Worm (Caenorhabditis elegans): ENCODE data around the gene hda-5.
A peak's percentile ranks its signal among the peaks of the same experiment; 100 is the strongest.

Gene hda-5

ce11 chrII:11797194-11797593 is 1.6 kb upstream of the hda-5 start:
- TF ChIP-seq nhr-80 (tag; optimal IDR thresholded peaks at IDR 0.05) (peak; percentile 42), hlh-26 (GFP tag; conservative IDR thresholded peaks at IDR 0.05) (no peak), rcor-1 (GFP tag; IDR thresholded peaks at IDR 0.05) (no peak)

- TF ChIP-seq somi-1 (GFP tag; optimal IDR thresholded peaks at IDR 0.05), result no peak
- TF ChIP-seq lsl-1 (GFP tag; optimal IDR thresholded peaks at IDR 0.05), result no peak
- no peak for TF ChIP-seq snpc-4 (GFP tag; optimal IDR thresholded peaks at IDR 0.05)
- TF ChIP-seq snpc-4 (tag; optimal IDR thresholded peaks at IDR 0.05), result no peak
- TF ChIP-seq mel-28 (tag; optimal IDR thresholded peaks at IDR 0.05; ENCODE audit: borderline replicate concordance), result no peak
- no peak for TF ChIP-seq ztf-25 (GFP tag; IDR thresholded peaks at IDR 0.05)
These were observed 3.6 kb downstream of the hda-5 start, which contains the start of gene F43G6.17 for ce11 chrII:11802451-11802850. TSS of gene F43G6.17 (plus strand) at chrII:11802751.

ce11 chrII:11806256-11806655 is 7.4 kb downstream of the hda-5 start, which contains the start of gene jmjd-1.1:
TSS of gene jmjd-1.1 (plus strand) at chrII:11806556.
- no peak for TF ChIP-seq dpff-1 (tag; optimal IDR thresholded peaks at IDR 0.05)

ce11 chrII:11808979-11809378 is 10.1 kb downstream of the hda-5 start, which contains the start of gene F43G6.10:
TSS of gene F43G6.10 (plus strand) at chrII:11809349.
- TF ChIP-seq K12H6.12 (tag; optimal IDR thresholded peaks at IDR 0.05), result no peak
- peak; percentile 86 for TF ChIP-seq madf-6 (GFP tag; IDR thresholded peaks at IDR 0.05)
- peak; percentile 13 for TF ChIP-seq dpl-1 (GFP tag; optimal IDR thresholded peaks at IDR 0.05)
- TF ChIP-seq efl-1 (GFP tag; optimal IDR thresholded peaks at IDR 0.05), result peak; percentile 74
- TF ChIP-seq aptf-2 (GFP tag; conservative IDR thresholded peaks at IDR 0.05), result peak; percentile 98
- peak; percentile 49 for TF ChIP-seq madf-8 (GFP tag; conservative IDR thresholded peaks at IDR 0.05)

- TF ChIP-seq rcor-1 (GFP tag; IDR thresholded peaks at IDR 0.05) (no peak), madf-8 (GFP tag; conservative IDR thresholded peaks at IDR 0.05) (peak; percentile 66), nhr-179 (tag; optimal IDR thresholded peaks at IDR 0.05) (no peak), bed-2 (GFP tag; IDR thresholded peaks at IDR 0.05) (no peak), nhr-120 (GFP tag; IDR thresholded peaks at IDR 0.05) (no peak), ztf-6 (GFP tag; IDR thresholded peaks at IDR 0.05) (no peak), die-1 (tag; optimal IDR thresholded peaks at IDR 0.05) (no peak), lin-26 (GFP tag; IDR thresholded peaks at IDR 0.05) (no peak), attf-3 (GFP tag; conservative IDR thresholded peaks at IDR 0.05) (no peak), B0336.3 (GFP tag; IDR thresholded peaks at IDR 0.05) (no peak), T07F8.4 (tag; optimal IDR thresholded peaks at IDR 0.05) (no peak), snpc-1.3 (tag; optimal IDR thresholded peaks at IDR 0.05; ENCODE audit: insufficient read depth) (no peak), let-607 (tag; optimal IDR thresholded peaks at IDR 0.05) (no peak), B0035.1 (tag; optimal IDR thresholded peaks at IDR 0.05) (no peak), egl-44 (GFP tag; IDR thresholded peaks at IDR 0.05) (no peak), ceh-100 (GFP tag; IDR thresholded peaks at IDR 0.05) (no peak), zfh-2 (GFP tag; conservative IDR thresholded peaks at IDR 0.05) (0 out of 2 replicates have a peak, but pooled peaks have one; percentile 21), F22D6.2 (tag; optimal IDR thresholded peaks at IDR 0.05) (no peak), egl-18 (GFP tag; IDR thresholded peaks at IDR 0.05) (no peak), ztf-25 (GFP tag; IDR thresholded peaks at IDR 0.05) (no peak), snpc-3.4 (tag; optimal IDR thresholded peaks at IDR 0.05) (no peak), dox-1 (GFP tag; IDR thresholded peaks at IDR 0.05) (no peak), attf-6 (GFP tag; IDR thresholded peaks at IDR 0.05) (no peak), F39B2.1 (GFP tag; IDR thresholded peaks at IDR 0.05) (no peak), Y53G8AR.9 (GFP tag; conservative IDR thresholded peaks at IDR 0.05) (no peak), ZK185.1 (tag; optimal IDR thresholded peaks at IDR 0.05; ENCODE audit: poor library complexity, severe bottlenecking) (no peak), efl-1 (GFP tag; optimal IDR thresholded peaks at IDR 0.05) (peak; percentile 68), aptf-2 (GFP tag; conservative IDR thresholded peaks at IDR 0.05) (peak; percentile 96), hlh-12 (tag; optimal IDR thresholded peaks at IDR 0.05) (no peak), hsf-1 (GFP tag; IDR thresholded peaks at IDR 0.05) (no peak)
These were observed 11.6 kb downstream of the hda-5 start, which contains the start of gene F43G6.7 for ce11 chrII:11810436-11810835. TSS of gene F43G6.7 (plus strand) at chrII:11810790.
